Fruit fly (Drosophila melanogaster): ENCODE measurements around the gene Lip1.

The Lip1 gene

DNA sequence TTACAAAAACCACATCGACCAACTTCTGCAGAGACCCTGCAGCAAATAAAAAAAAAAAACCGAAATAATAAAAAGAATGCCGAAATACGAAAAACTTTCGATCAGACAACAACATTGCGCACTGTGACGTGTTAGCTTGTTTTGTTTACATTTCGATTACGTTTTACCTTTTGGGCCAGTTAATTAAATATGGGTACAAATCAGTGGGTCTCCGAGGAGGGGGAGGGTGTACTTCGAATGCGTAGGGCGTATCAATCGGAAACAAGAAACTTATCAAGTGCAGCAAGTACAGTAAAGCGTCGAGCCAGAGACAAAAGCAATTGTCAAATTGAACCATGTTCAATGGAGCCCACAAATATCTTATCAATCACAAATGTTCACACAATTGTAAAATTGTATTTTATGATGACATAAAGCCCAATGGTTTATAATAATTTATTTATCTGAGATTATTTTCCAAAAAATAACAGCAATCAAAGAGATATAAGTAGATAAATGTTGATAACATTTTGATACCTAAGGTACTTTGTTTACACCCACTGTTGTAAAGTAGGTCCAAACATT is at the start of gene Lip1:
Lip1 (minus strand) TSS at position 46 of the 564 bp plus-strand sequence.
- TF ChIP-seq CG8301 (tag; optimal IDR thresholded peaks at IDR 0.05) (no peak), Pif1B (GFP tag; optimal IDR thresholded peaks at IDR 0.05) (no peak), fd96Ca (GFP tag; IDR thresholded peaks at IDR 0.05) (no peak), CG10348 (GFP tag; IDR thresholded peaks at IDR 0.05) (no peak), CG17806 (tag; optimal IDR thresholded peaks at IDR 0.05) (no peak), D1 (tag; optimal IDR thresholded peaks at IDR 0.05) (no peak), CG9948 (tag; optimal IDR thresholded peaks at IDR 0.05) (no peak), CG12605 (GFP tag; IDR thresholded peaks at IDR 0.05) (no peak), CG13204 (GFP tag; optimal IDR thresholded peaks at IDR 0.05) (no peak), CG32121 (GFP tag; IDR thresholded peaks at IDR 0.05) (no peak), gl (tag; optimal IDR thresholded peaks at IDR 0.05) (no peak), CG8159 (tag; optimal IDR thresholded peaks at IDR 0.05) (no peak), Snoo (tag; optimal IDR thresholded peaks at IDR 0.05) (no peak), Pif1A (GFP tag; optimal IDR thresholded peaks at IDR 0.05) (no peak), EcR (GFP tag; optimal IDR thresholded peaks at IDR 0.05) (no peak), rn (GFP tag; IDR thresholded peaks at IDR 0.05) (no peak), CG14655 (GFP tag; optimal IDR thresholded peaks at IDR 0.05) (no peak)

DNA sequence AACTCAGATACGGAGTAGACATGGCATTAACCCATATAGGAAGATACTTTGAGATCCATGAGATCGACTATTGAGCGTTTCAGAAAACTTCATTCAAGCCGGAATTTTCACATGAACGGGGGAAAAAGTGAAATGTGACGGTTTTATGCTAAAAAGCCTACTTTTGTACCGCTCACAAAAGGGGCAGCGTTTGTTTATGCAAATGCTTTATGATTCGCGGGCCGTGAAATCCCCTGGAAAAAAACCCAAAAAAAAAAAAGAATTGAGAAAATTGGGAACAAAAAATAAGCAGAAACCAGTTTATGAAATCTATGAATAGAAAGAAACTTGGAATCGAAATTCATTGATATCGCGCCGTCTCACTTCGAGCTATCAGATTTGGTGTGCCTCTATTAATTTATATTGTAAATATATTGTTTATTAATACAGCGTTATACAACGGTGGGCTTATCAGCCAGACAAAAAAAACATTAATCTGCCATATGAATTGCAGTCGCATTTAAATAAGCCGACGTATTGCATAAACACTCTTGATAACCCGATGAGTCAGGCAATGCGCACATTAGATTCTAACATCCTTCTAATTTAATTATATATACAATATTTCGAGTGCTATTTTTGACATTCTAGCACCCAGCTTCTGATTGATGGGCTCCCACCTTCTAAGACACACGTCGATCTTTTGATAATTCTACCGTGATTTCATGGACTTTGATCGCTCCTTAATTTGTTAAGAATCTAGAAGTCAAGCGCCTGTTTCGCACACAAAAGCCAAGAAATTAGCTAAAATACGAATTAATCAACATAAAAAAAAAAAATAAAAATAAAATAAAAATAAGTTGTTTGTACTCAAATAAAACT is 48.5 kb upstream of the Lip1 start:
- no peak for TF ChIP-seq CG17806 (tag; optimal IDR thresholded peaks at IDR 0.05)
- TF ChIP-seq EcR (GFP tag; optimal IDR thresholded peaks at IDR 0.05), result no peak
- TF ChIP-seq CG9948 (tag; optimal IDR thresholded peaks at IDR 0.05), result no peak
- TF ChIP-seq D1 (tag; optimal IDR thresholded peaks at IDR 0.05), result no peak
- no peak for TF ChIP-seq CG12605 (GFP tag; IDR thresholded peaks at IDR 0.05)
- no peak for TF ChIP-seq Snoo (tag; optimal IDR thresholded peaks at IDR 0.05)
- no peak for TF ChIP-seq CG8159 (tag; optimal IDR thresholded peaks at IDR 0.05)
- no peak for TF ChIP-seq CG10348 (GFP tag; IDR thresholded peaks at IDR 0.05)
- no peak for TF ChIP-seq CG32121 (GFP tag; IDR thresholded peaks at IDR 0.05)
- TF ChIP-seq CG15710 (tag; optimal IDR thresholded peaks at IDR 0.05), result no peak
- no peak for TF ChIP-seq CG4496 (GFP tag; IDR thresholded peaks at IDR 0.05)

DNA sequence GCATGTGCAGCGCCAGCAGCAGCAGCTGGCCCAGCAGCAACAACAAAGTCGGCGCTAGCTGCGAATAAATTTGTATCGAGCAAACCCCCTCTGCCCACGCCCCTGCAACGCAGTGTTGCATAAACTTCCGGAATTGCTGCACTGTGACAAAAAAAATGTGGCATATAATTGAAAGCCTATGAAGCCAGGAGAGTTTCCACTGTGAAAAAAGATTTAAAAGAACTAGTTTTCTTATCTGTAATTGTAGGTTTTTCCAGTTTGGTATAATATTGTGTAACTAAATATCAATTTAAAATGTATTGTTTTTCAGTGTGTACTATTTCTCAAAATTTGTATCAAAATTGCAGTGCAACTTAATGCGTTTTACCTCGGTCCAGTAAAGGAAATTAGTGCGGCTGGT is 46.9 kb upstream of the Lip1 start:
- TF ChIP-seq CG34367 (tag; optimal IDR thresholded peaks at IDR 0.05) (no peak), EcR (GFP tag; optimal IDR thresholded peaks at IDR 0.05) (no peak), Snoo (tag; optimal IDR thresholded peaks at IDR 0.05) (no peak), CG8301 (tag; optimal IDR thresholded peaks at IDR 0.05) (peak; percentile 50), fd96Ca (GFP tag; IDR thresholded peaks at IDR 0.05) (no peak), gl (tag; optimal IDR thresholded peaks at IDR 0.05) (no peak), CG9948 (tag; optimal IDR thresholded peaks at IDR 0.05) (no peak), CG12605 (GFP tag; IDR thresholded peaks at IDR 0.05) (no peak), CG13204 (GFP tag; optimal IDR thresholded peaks at IDR 0.05) (no peak), CG4496 (GFP tag; IDR thresholded peaks at IDR 0.05) (no peak; the same call in 2 of the 3 replicates), CG10348 (GFP tag; IDR thresholded peaks at IDR 0.05) (no peak), rn (GFP tag; IDR thresholded peaks at IDR 0.05) (no peak), CG17806 (tag; optimal IDR thresholded peaks at IDR 0.05) (peak; percentile 4), CG15710 (tag; optimal IDR thresholded peaks at IDR 0.05) (no peak), D1 (tag; optimal IDR thresholded peaks at IDR 0.05) (no peak), CG32121 (GFP tag; IDR thresholded peaks at IDR 0.05) (peak; percentile 74), CG14655 (GFP tag; optimal IDR thresholded peaks at IDR 0.05) (no peak), Ets98B (GFP tag; IDR thresholded peaks at IDR 0.05) (peak; percentile 56), CG8159 (tag; optimal IDR thresholded peaks at IDR 0.05) (no peak), Pif1A (GFP tag; optimal IDR thresholded peaks at IDR 0.05) (no peak), Pif1B (GFP tag; optimal IDR thresholded peaks at IDR 0.05) (no peak)

DNA sequence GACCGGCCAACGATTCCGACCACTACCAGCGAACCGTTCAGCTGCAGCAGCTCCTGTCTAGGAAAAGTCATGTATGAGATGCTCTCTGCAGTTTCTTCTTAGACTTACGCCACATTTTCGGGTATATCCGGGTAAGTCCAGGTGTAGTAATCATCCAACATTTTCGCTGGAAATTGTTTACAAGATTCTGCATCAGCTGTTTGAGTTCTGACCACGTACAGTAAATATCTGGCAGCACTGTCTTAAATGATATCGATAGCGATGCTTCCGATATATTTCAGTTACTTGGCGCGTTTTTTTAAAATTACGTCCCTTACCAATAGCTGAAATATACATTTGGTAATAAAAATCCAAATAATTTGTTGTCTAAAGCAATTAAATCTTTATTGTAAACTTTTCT is 42.4 kb upstream of the Lip1 start, which contains the start of gene CG6729:
CG6729 (minus strand) TSS at position 222 of the 400 bp plus-strand sequence.
- TF ChIP-seq Pif1B (GFP tag; optimal IDR thresholded peaks at IDR 0.05) (no peak), gl (tag; optimal IDR thresholded peaks at IDR 0.05) (no peak), EcR (GFP tag; optimal IDR thresholded peaks at IDR 0.05) (no peak), CG15710 (tag; optimal IDR thresholded peaks at IDR 0.05) (no peak), fd96Ca (GFP tag; IDR thresholded peaks at IDR 0.05) (no peak), CG34367 (tag; optimal IDR thresholded peaks at IDR 0.05) (no peak), CG4496 (GFP tag; IDR thresholded peaks at IDR 0.05) (no peak), CG8301 (tag; optimal IDR thresholded peaks at IDR 0.05) (no peak), CG32121 (GFP tag; IDR thresholded peaks at IDR 0.05) (no peak), Ets98B (GFP tag; IDR thresholded peaks at IDR 0.05) (no peak), CG10348 (GFP tag; IDR thresholded peaks at IDR 0.05) (no peak), D1 (tag; optimal IDR thresholded peaks at IDR 0.05) (no peak), CG17806 (tag; optimal IDR thresholded peaks at IDR 0.05) (no peak), CG12605 (GFP tag; IDR thresholded peaks at IDR 0.05) (no peak), rn (GFP tag; IDR thresholded peaks at IDR 0.05) (no peak), Snoo (tag; optimal IDR thresholded peaks at IDR 0.05) (no peak), CG13204 (GFP tag; optimal IDR thresholded peaks at IDR 0.05) (no peak), CG9948 (tag; optimal IDR thresholded peaks at IDR 0.05) (no peak), Pif1A (GFP tag; optimal IDR thresholded peaks at IDR 0.05) (no peak), CG8159 (tag; optimal IDR thresholded peaks at IDR 0.05) (no peak)

DNA sequence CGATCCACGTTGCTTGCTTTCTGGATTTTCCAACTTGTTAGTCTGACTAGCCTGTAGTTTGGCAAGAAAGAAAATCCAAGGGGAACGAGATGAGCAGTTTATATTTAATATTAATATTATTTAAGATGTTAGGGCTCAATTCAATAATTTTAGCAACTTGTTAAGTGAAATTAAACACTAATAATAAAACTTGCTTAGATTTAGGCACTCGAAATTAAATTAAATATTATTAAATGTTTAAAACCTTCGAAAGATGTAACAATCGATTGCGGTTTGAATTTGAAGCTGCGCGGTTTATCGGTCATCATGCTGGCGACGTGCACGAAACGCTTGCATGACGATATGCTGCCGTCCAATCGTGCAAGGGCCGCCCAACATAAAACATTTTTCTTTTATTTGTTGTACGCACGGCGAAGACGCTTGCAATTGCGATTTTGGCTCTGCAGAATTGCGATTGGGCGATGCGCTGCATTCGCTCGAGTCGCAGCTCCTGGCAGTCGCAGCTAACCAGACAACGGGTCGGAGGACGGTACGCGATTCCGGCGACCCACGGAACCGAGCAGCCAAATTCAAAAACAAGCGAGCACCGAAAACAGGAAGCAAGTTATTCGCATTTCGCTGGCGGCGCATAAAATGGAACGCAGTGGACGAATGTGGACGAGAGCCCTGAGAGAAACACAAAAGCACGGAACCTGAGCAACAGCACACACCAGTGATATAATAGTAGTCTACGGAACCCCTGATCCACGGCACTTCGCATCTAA is 35.8 kb upstream of the Lip1 start, which contains the start of the genes Vha16-5 and CG12299:
Vha16-5 (minus strand) TSS at position 51 of the 764 bp plus-strand sequence.
CG12299 (plus strand) TSS at position 353 of the 764 bp plus-strand sequence.
- peak; percentile 91 for TF ChIP-seq fd96Ca (GFP tag; IDR thresholded peaks at IDR 0.05)
- TF ChIP-seq D1 (tag; optimal IDR thresholded peaks at IDR 0.05), result no peak
- peak; percentile 21 for TF ChIP-seq CG17806 (tag; optimal IDR thresholded peaks at IDR 0.05)
- peak; percentile 75 for TF ChIP-seq CG4496 (GFP tag; IDR thresholded peaks at IDR 0.05)
- TF ChIP-seq CG34367 (tag; optimal IDR thresholded peaks at IDR 0.05), result no peak
- TF ChIP-seq CG32121 (GFP tag; IDR thresholded peaks at IDR 0.05), result peak; percentile 80
- TF ChIP-seq Ets98B (GFP tag; IDR thresholded peaks at IDR 0.05), result peak; percentile 82
- peak; percentile 35 for TF ChIP-seq CG8159 (tag; optimal IDR thresholded peaks at IDR 0.05)
- peak; percentile 10 for TF ChIP-seq CG15710 (tag; optimal IDR thresholded peaks at IDR 0.05)
